Fruit fly (Drosophila melanogaster) whole organism, embryonic: ENCODE measurements around the gene anchor.

Experiments
- CG11247 ChIP-seq: fragments of 200-800 bp; sonication (Bioruptor generic); IDR thresholded peaks from 2 replicates; pipeline ENCODE4 v1.3.6; 2022; ENCODE audit warnings: missing biosample characterization, missing genetic modification characterization
- CG16815 ChIP-seq: fragments of 200-800 bp; sonication (Bioruptor generic); optimal IDR thresholded peaks from 3 replicates; lab custom pipeline; 2017; ENCODE audit warnings: missing biosample characterization, mild to moderate bottlenecking, missing genetic modification characterization
- CoRest ChIP-seq: fragments of 200-800 bp; sonication (Bioruptor generic); optimal IDR thresholded peaks from 3 replicates; lab custom pipeline; 2018; ENCODE audit warnings: missing biosample characterization, mild to moderate bottlenecking, missing genetic modification characterization, moderate library complexity
- E2f1 ChIP-seq: fragments of 200-800 bp; sonication (Bioruptor generic); IDR thresholded peaks from 2 replicates; pipeline ENCODE4 v1.3.6; 2022; ENCODE audit warnings: missing biosample characterization, missing genetic modification characterization
- Gug ChIP-seq: fragments of 200-800 bp; sonication (Bioruptor generic); IDR thresholded peaks from 4 replicates; pipeline ENCODE4 v1.3.6; 2022; ENCODE audit warnings: missing biosample characterization, missing genetic modification characterization
- NfI ChIP-seq: fragments of 200-800 bp; sonication (Bioruptor generic); optimal IDR thresholded peaks from 3 replicates; lab custom pipeline; 2018; ENCODE audit warnings: missing biosample characterization, mild to moderate bottlenecking, missing genetic modification characterization, moderate library complexity
- Oli ChIP-seq: fragments of 200-800 bp; sonication (Bioruptor generic); optimal IDR thresholded peaks from 2 replicates; lab custom pipeline; 2018; ENCODE audit warnings: missing biosample characterization, mild to moderate bottlenecking, missing genetic modification characterization, moderate library complexity
- ase ChIP-seq: fragments of 200-800 bp; sonication (Bioruptor generic); IDR thresholded peaks from 3 replicates; pipeline ENCODE4 v1.3.6; 2022; ENCODE audit warnings: missing biosample characterization, missing genetic modification characterization
- cwo ChIP-seq: fragments of 200-800 bp; sonication (Bioruptor generic); optimal IDR thresholded peaks from 3 replicates; lab custom pipeline; 2017; ENCODE audit warnings: missing biosample characterization, missing genetic modification characterization, mild to moderate bottlenecking, moderate library complexity, missing genetic modification reagents
- gsb ChIP-seq: fragments of 200-800 bp; sonication (Bioruptor generic); IDR thresholded peaks from 2 replicates; pipeline ENCODE4 v1.3.6; 2022; ENCODE audit warnings: missing biosample characterization, missing genetic modification characterization
- knrl ChIP-seq: fragments of 200-800 bp; sonication (Bioruptor generic); IDR thresholded peaks from 3 replicates; pipeline ENCODE4 v1.3.6; 2022; ENCODE audit warnings: missing biosample characterization, missing genetic modification characterization; ENCODE audit not compliant: partially characterized antibody
- slbo ChIP-seq: fragments of 200-800 bp; sonication (Bioruptor generic); IDR thresholded peaks from 2 replicates; pipeline ENCODE4 v1.3.6; 2022; ENCODE audit warnings: missing biosample characterization, missing genetic modification characterization

DNA sequence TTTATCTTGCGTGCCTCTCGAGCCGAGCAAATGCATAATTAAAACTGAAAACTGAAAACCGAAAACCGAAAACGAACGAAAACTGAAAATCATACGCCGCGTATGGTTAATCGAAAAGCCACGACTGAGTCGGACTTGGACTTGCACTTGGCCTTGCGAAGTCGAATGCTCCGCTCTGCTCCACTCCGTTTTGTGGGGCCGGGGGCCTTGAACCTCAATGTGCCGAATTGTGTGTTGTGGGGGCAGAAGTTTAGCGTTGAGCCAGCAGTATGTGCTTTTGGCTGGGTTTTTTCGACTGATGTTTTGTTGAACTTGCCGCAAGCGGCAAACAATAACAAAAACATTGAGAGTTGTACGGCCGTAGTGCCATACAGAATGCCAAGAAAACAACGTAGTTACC, 6.3 kb upstream of the anchor start:
- no peak for TF ChIP-seq Gug (GFP tag; lab: Robert Waterston, UW)
- TF ChIP-seq slbo = no peak
- TF ChIP-seq CG16815 (GFP tag; lab: Kevin White, UChicago) = no peak
- no peak for TF ChIP-seq Oli (tag; lab: Kevin White, UChicago)
- no peak for TF ChIP-seq NfI (GFP tag; lab: Kevin White, UChicago)
- no peak for TF ChIP-seq E2f1
- no peak for TF ChIP-seq gsb (GFP tag; lab: Robert Waterston, UW)
- TF ChIP-seq knrl (GFP tag; lab: Robert Waterston, UW) = no peak
- TF ChIP-seq cwo (GFP tag; lab: Kevin White, UChicago) = no peak
- no peak for TF ChIP-seq CoRest
- TF ChIP-seq CG11247 (GFP tag; lab: Robert Waterston, UW) = no peak
- TF ChIP-seq ase (GFP tag; lab: Robert Waterston, UW) = no peak
